Worm (Caenorhabditis elegans): Measurements from ENCODE around the gene Y67D8C.7.

Gene Y67D8C.7

ce11 chrIV:3066834-3067233 is at the start of gene Y67D8C.7:
TSS of gene Y67D8C.7 (minus strand) at chrIV:3066934.
- TF ChIP-seq ceh-39 (tag; optimal IDR thresholded peaks at IDR 0.05): no peak
- no peak for TF ChIP-seq elt-1 (tag; optimal IDR thresholded peaks at IDR 0.05; ENCODE audit: borderline replicate concordance, insufficient read depth)
- TF ChIP-seq sptf-1 (tag; optimal IDR thresholded peaks at IDR 0.05): no peak
- TF ChIP-seq snpc-4 (tag; optimal IDR thresholded peaks at IDR 0.05): no peak
- no peak for TF ChIP-seq ces-1 (GFP tag; optimal IDR thresholded peaks at IDR 0.05)
- no peak for TF ChIP-seq mep-1 (tag; optimal IDR thresholded peaks at IDR 0.05)
- no peak for TF ChIP-seq bed-3 (GFP tag; optimal IDR thresholded peaks at IDR 0.05)
- no peak for TF ChIP-seq lin-32 (GFP tag; optimal IDR thresholded peaks at IDR 0.05)
- TF ChIP-seq zip-8 (tag; optimal IDR thresholded peaks at IDR 0.05): no peak
- TF ChIP-seq unc-62 (GFP tag; optimal IDR thresholded peaks at IDR 0.05): no peak
- no peak for TF ChIP-seq nhr-76 (tag; optimal IDR thresholded peaks at IDR 0.05)
- TF ChIP-seq flh-1 (GFP tag; optimal IDR thresholded peaks at IDR 0.05): no peak
- TF ChIP-seq ztf-11 (tag; optimal IDR thresholded peaks at IDR 0.05): no peak
- no peak for TF ChIP-seq nhr-12 (tag; optimal IDR thresholded peaks at IDR 0.05)
- TF ChIP-seq hlh-1 (tag; optimal IDR thresholded peaks at IDR 0.05): no peak
- no peak for TF ChIP-seq lin-13 (tag; optimal IDR thresholded peaks at IDR 0.05)
- no peak for TF ChIP-seq sem-2 (GFP tag; optimal IDR thresholded peaks at IDR 0.05)

- TF ChIP-seq unc-39 (tag; optimal IDR thresholded peaks at IDR 0.05) (no peak), unc-120 (tag; optimal IDR thresholded peaks at IDR 0.05; ENCODE audit: poor library complexity, severe bottlenecking) (peak; percentile 32), tbx-8 (GFP tag; optimal IDR thresholded peaks at IDR 0.05) (no peak), ces-1 (GFP tag; optimal IDR thresholded peaks at IDR 0.05) (peak; percentile 38), lsy-2 (tag; optimal IDR thresholded peaks at IDR 0.05) (no peak), mab-5 (tag; optimal IDR thresholded peaks at IDR 0.05) (peak; percentile 72), ceh-83 (GFP tag; optimal IDR thresholded peaks at IDR 0.05) (no peak), ceh-43 (GFP tag; optimal IDR thresholded peaks at IDR 0.05) (no peak), ceh-39 (tag; optimal IDR thresholded peaks at IDR 0.05) (no peak), unc-62 (GFP tag; optimal IDR thresholded peaks at IDR 0.05) (peak; percentile 97), lin-32 (GFP tag; optimal IDR thresholded peaks at IDR 0.05) (no peak), hlh-1 (tag; optimal IDR thresholded peaks at IDR 0.05) (peak; percentile 8), elt-3 (tag; optimal IDR thresholded peaks at IDR 0.05) (no peak), mep-1 (tag; optimal IDR thresholded peaks at IDR 0.05) (no peak)
These were observed 34.5 kb upstream of the Y67D8C.7 start for ce11 chrIV:3101208-3101607.

ce11 chrIV:3097019-3097418 is 30.3 kb upstream of the Y67D8C.7 start:
- TF ChIP-seq elt-1 (tag; optimal IDR thresholded peaks at IDR 0.05; ENCODE audit: borderline replicate concordance, insufficient read depth) (peak; percentile 88), lsy-2 (tag; optimal IDR thresholded peaks at IDR 0.05) (no peak), hlh-1 (tag; optimal IDR thresholded peaks at IDR 0.05) (no peak), ham-2 (GFP tag; optimal IDR thresholded peaks at IDR 0.05) (no peak), mep-1 (tag; optimal IDR thresholded peaks at IDR 0.05) (no peak)

ce11 chrIV:3095995-3096544 is 29.3 kb upstream of the Y67D8C.7 start:
- TF ChIP-seq ces-1 (GFP tag; optimal IDR thresholded peaks at IDR 0.05) (peak; percentile 85), lin-32 (GFP tag; optimal IDR thresholded peaks at IDR 0.05) (no peak)

- no peak for TF ChIP-seq blmp-1 (tag; optimal IDR thresholded peaks at IDR 0.05)
- TF ChIP-seq lin-32 (GFP tag; optimal IDR thresholded peaks at IDR 0.05): no peak
- TF ChIP-seq tbx-8 (GFP tag; optimal IDR thresholded peaks at IDR 0.05): no peak
- TF ChIP-seq flh-1 (GFP tag; optimal IDR thresholded peaks at IDR 0.05): no peak
- no peak for TF ChIP-seq mls-2 (tag; optimal IDR thresholded peaks at IDR 0.05)
- TF ChIP-seq mab-5 (tag; optimal IDR thresholded peaks at IDR 0.05): no peak
- TF ChIP-seq sem-2 (GFP tag; optimal IDR thresholded peaks at IDR 0.05): no peak
These were observed 26.2 kb upstream of the Y67D8C.7 start for ce11 chrIV:3092978-3093377.

ce11 chrIV:3091112-3091511 is 24.4 kb upstream of the Y67D8C.7 start:
- TF ChIP-seq mep-1 (tag; optimal IDR thresholded peaks at IDR 0.05): no peak
- peak; percentile 45 for TF ChIP-seq ces-1 (GFP tag; optimal IDR thresholded peaks at IDR 0.05)
